Worm (Caenorhabditis elegans) whole organism, early embryonic: ENCODE results near the gene dcap-2.

Experiments used
- aly-1 ChIP-seq: sonication (generic microtip); optimal IDR thresholded peaks from 2 replicates; lab custom pipeline; 2016; ENCODE audit warnings: missing genetic modification characterization, missing compliant biosample characterization
- ama-1 ChIP-seq: fragments of 150-350 bp; optimal IDR thresholded peaks from 2 replicates; lab custom pipeline; 2014
- ceh-13 ChIP-seq: fragments of 200-800 bp; sonication (Bioruptor generic); optimal IDR thresholded peaks from 2 replicates; lab custom pipeline; 2018; ENCODE audit warnings: mild to moderate bottlenecking, missing genetic modification characterization, missing compliant biosample characterization
- ceh-36 ChIP-seq: sonication (generic microtip); optimal IDR thresholded peaks from 2 replicates; lab custom pipeline; 2016; ENCODE audit warnings: missing genetic modification characterization, inconsistent platforms, missing compliant biosample characterization
- flt-1 ChIP-seq: fragments of 200-800 bp; sonication (Bioruptor generic); IDR thresholded peaks from 2 replicates; pipeline ENCODE4 v1.3.6; 2022; ENCODE audit warnings: missing genetic modification characterization, missing compliant biosample characterization
- hmg-4 ChIP-seq: fragments of 200-800 bp; sonication (Bioruptor generic); optimal IDR thresholded peaks from 2 replicates; lab custom pipeline; 2018; ENCODE audit warnings: mild to moderate bottlenecking, missing genetic modification characterization, missing compliant biosample characterization
- pes-1 ChIP-seq: fragments of 200-800 bp; sonication (Bioruptor generic); IDR thresholded peaks from 2 replicates; pipeline ENCODE4 v1.3.6; 2022; ENCODE audit warnings: missing genetic modification reagents, missing genetic modification characterization, missing compliant biosample characterization
- scrt-1 ChIP-seq: fragments of 200-800 bp; sonication (Bioruptor generic); IDR thresholded peaks from 2 replicates; pipeline ENCODE4 v1.3.6; 2022; ENCODE audit warnings: missing genetic modification characterization, missing compliant biosample characterization
- sea-1 ChIP-seq: fragments of 200-800 bp; sonication (Bioruptor generic); conservative IDR thresholded peaks from 2 replicates; pipeline ENCODE4 v1.3.6; 2022; ENCODE audit warnings: missing genetic modification characterization, missing compliant biosample characterization
- tbx-11 ChIP-seq: fragments of 200-800 bp; sonication (Bioruptor generic); IDR thresholded peaks from 2 replicates; pipeline ENCODE4 v1.3.6; 2022; ENCODE audit warnings: missing genetic modification characterization, missing compliant biosample characterization
- tra-4 ChIP-seq: sonication (generic microtip); optimal IDR thresholded peaks from 2 replicates; lab custom pipeline; 2017; ENCODE audit warnings: missing genetic modification characterization, missing compliant biosample characterization

- TF ChIP-seq ceh-36 (tag; lab: Kevin White, UChicago) = no peak
- no peak for TF ChIP-seq aly-1 (tag; lab: Kevin White, UChicago)
- TF ChIP-seq ama-1 (lab: Kevin White, UChicago) = no peak
- no peak for TF ChIP-seq tbx-11 (GFP tag; lab: Robert Waterston, UW)
- no peak for TF ChIP-seq tra-4 (tag; lab: Kevin White, UChicago)
- TF ChIP-seq ceh-13 (GFP tag; lab: Kevin White, UChicago) = no peak
- TF ChIP-seq pes-1 = no peak
- TF ChIP-seq sea-1 (GFP tag; lab: Robert Waterston, UW) = no peak
- no peak for TF ChIP-seq hmg-4
- TF ChIP-seq scrt-1 (GFP tag; lab: Robert Waterston, UW) = no peak
- no peak for TF ChIP-seq flt-1 (GFP tag; lab: Robert Waterston, UW)
Measured at ce11 chrIV:13564284-13564683, 42.6 kb upstream of the dcap-2 start.
